Worm (Caenorhabditis elegans): ENCODE results near the gene F59A6.13.

The F59A6.13 gene

DNA sequence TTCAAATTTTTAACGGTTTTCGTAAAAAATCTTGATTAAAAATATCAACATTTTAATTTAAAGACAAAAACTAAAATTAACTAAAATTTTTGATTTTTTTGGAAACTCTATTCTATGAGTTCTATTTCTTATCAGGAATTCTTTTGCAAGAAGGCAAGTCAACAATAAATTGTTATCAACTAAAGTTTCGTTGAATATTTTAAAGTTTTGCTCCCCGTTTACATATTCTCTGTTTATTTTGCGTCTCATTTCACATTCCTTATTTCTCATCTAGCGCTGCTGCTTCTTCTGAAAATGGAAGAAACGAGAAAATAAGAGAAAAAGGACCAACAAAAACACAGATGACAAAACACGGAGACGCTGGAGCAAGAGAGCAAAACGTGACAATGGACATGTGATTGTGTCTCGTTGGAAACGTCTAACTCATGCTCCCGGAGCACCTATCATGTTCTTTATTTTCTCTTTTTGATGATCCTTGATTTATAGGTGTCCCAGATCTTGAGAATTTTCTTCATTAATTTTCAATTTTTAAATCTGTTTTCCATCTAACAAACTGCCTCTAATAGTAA is 2.0 kb upstream of the F59A6.13 start (continued):
- TF ChIP-seq unc-86 (tag; optimal IDR thresholded peaks at IDR 0.05), result no peak
- TF ChIP-seq irx-1 (tag; optimal IDR thresholded peaks at IDR 0.05), result no peak
- TF ChIP-seq lsy-2 (tag; optimal IDR thresholded peaks at IDR 0.05), result peak in 1 of 2 experiments; percentile 5
- no peak for TF ChIP-seq alr-1 (tag; optimal IDR thresholded peaks at IDR 0.05; ENCODE audit: borderline replicate concordance)
- TF ChIP-seq unc-30 (tag; optimal IDR thresholded peaks at IDR 0.05), result no peak
- no peak for TF ChIP-seq swsn-7 (tag; optimal IDR thresholded peaks at IDR 0.05)
- TF ChIP-seq aly-2 (tag; optimal IDR thresholded peaks at IDR 0.05), result no peak
- no peak for TF ChIP-seq unc-98 (GFP tag; IDR thresholded peaks at IDR 0.05)
- no peak for TF ChIP-seq tlp-1 (tag; optimal IDR thresholded peaks at IDR 0.05)
- TF ChIP-seq snpc-4 (tag; optimal IDR thresholded peaks at IDR 0.05), result no peak
- TF ChIP-seq mef-2 (tag; optimal IDR thresholded peaks at IDR 0.05), result no peak
- no peak for TF ChIP-seq fkh-10 (GFP tag; optimal IDR thresholded peaks at IDR 0.05)
- no peak for TF ChIP-seq ztf-11 (tag; optimal IDR thresholded peaks at IDR 0.05)
- TF ChIP-seq sup-37 (GFP tag; optimal IDR thresholded peaks at IDR 0.05), result no peak
- TF ChIP-seq jun-1 (tag; optimal IDR thresholded peaks at IDR 0.05), result no peak
- TF ChIP-seq ama-1 (optimal IDR thresholded peaks at IDR 0.05), result no peak
- no peak for TF ChIP-seq C34B4.2 (tag; optimal IDR thresholded peaks at IDR 0.05)
- TF ChIP-seq nhr-76 (tag; optimal IDR thresholded peaks at IDR 0.05), result no peak

DNA sequence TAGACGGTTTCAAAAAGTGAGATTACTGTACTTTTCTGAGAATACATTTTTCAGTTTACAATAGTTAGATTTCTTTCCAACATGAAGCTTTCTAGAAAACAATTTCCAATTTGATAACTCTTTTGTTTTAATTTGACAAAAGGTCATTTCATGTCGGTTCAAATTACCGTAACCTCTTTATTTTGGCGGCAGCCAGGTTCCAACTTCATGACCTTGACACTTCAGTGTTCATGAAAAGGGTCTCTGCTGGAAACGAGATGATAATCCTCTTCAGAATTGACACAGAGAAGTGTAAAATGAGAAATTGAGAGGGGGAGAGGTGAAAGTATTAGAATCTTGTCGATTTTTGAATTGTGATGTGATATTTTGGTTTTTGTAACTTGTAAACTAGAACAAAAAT is 1.1 kb upstream of the F59A6.13 start:
- peak; percentile 4 for TF ChIP-seq lin-14 (GFP tag; optimal IDR thresholded peaks at IDR 0.05)
- no peak for TF ChIP-seq ces-1 (GFP tag; optimal IDR thresholded peaks at IDR 0.05)
- TF ChIP-seq ztf-4 (tag; optimal IDR thresholded peaks at IDR 0.05), result no peak
- no peak for TF ChIP-seq skn-1 (tag; optimal IDR thresholded peaks at IDR 0.05)
- 0 out of 2 replicates have a peak, but pooled peaks have one; percentile 10 for TF ChIP-seq ceh-88 (GFP tag; IDR thresholded peaks at IDR 0.05)
- peak in 1 of 2 experiments; percentile 21 for TF ChIP-seq lsy-2 (tag; optimal IDR thresholded peaks at IDR 0.05)
- no peak for TF ChIP-seq snpc-4 (tag; optimal IDR thresholded peaks at IDR 0.05)
- peak; percentile 35 for TF ChIP-seq blmp-1 (tag; optimal IDR thresholded peaks at IDR 0.05)
- no peak for TF ChIP-seq lin-13 (GFP tag; optimal IDR thresholded peaks at IDR 0.05)
- TF ChIP-seq jun-1 (tag; optimal IDR thresholded peaks at IDR 0.05), result no peak

DNA sequence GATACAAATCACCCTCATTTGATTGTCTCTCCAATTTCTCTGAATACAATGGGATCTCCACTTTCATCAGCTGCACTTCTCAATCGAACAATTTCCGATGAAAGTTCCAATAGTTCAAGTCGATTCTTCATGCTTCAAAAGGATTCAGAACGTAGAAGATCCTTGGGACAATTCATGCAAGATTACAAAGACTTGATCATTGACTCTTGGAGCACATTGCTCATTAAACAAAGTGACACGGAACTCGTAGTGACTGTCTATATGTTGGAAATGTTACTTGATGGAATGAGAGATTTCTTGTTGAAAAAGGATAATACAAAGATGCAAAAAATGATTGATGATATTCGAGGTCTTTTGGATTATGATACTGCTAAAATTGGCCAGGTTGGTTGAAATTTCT is 5.3 kb downstream of the F59A6.13 start:
- no peak for TF ChIP-seq fkh-4 (tag; optimal IDR thresholded peaks at IDR 0.05; ENCODE audit: borderline replicate concordance)
- TF ChIP-seq aly-2 (tag; optimal IDR thresholded peaks at IDR 0.05), result no peak
- no peak for TF ChIP-seq nhr-19 (GFP tag; conservative IDR thresholded peaks at IDR 0.05)
- TF ChIP-seq ztf-4 (tag; optimal IDR thresholded peaks at IDR 0.05), result no peak
- no peak for TF ChIP-seq egl-13 (tag; optimal IDR thresholded peaks at IDR 0.05)
- TF ChIP-seq elt-3 (tag; optimal IDR thresholded peaks at IDR 0.05), result no peak

DNA sequence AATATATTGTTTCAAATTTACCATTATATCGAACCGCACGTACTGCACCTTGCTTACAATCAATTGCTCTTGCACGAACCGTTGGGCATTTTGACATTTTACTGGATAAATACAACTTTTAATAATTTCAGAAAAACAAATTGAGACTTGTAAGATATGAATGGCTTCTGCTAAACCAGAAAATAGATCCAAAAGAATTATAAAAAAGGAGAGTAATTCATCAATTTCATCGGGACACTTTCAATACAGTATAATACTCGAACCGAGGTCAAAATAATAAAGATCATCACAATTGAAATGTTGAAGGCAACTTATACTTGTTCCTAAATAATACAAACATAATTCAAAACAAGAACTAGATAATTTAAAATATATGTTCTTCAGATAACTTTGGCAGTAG is 9.0 kb downstream of the F59A6.13 start, which contains the start of gene wdr-83:
Gene wdr-83 (minus strand): TSS at position 101 of the 400 bp plus-strand sequence.
- TF ChIP-seq elt-2 (tag; optimal IDR thresholded peaks at IDR 0.05) (no peak), zag-1 (tag; optimal IDR thresholded peaks at IDR 0.05) (no peak), unc-86 (tag; optimal IDR thresholded peaks at IDR 0.05) (no peak), xbp-1 (tag; optimal IDR thresholded peaks at IDR 0.05) (no peak), lsy-2 (tag; optimal IDR thresholded peaks at IDR 0.05) (no peak), nhr-47 (tag; optimal IDR thresholded peaks at IDR 0.05) (no peak), swsn-7 (tag; optimal IDR thresholded peaks at IDR 0.05) (no peak), efl-1 (optimal IDR thresholded peaks at IDR 0.05) (no peak), efl-1 (GFP tag; optimal IDR thresholded peaks at IDR 0.05 in 1 of 2) (no peak), zip-4 (GFP tag; optimal IDR thresholded peaks at IDR 0.05) (no peak), C16A3.4 (tag; optimal IDR thresholded peaks at IDR 0.05) (no peak), dpl-1 (GFP tag; optimal IDR thresholded peaks at IDR 0.05) (no peak), ceh-90 (tag; optimal IDR thresholded peaks at IDR 0.05) (no peak), nhr-71 (tag; optimal IDR thresholded peaks at IDR 0.05) (no peak), C04F5.9 (tag; optimal IDR thresholded peaks at IDR 0.05) (no peak), nhr-19 (GFP tag; conservative IDR thresholded peaks at IDR 0.05) (no peak), nhr-11 (tag; optimal IDR thresholded peaks at IDR 0.05) (no peak), sptf-1 (tag; optimal IDR thresholded peaks at IDR 0.05) (no peak), lin-39 (tag; optimal IDR thresholded peaks at IDR 0.05) (no peak), irx-1 (tag; optimal IDR thresholded peaks at IDR 0.05) (no peak), nhr-90 (tag; optimal IDR thresholded peaks at IDR 0.05; ENCODE audit: poor library complexity) (no peak)
